Worm (Caenorhabditis elegans) whole organism, late embryonic: ENCODE results near the gene cyp-33C7.

ENCODE experiments used
- C38D4.7 ChIP-seq: fragments of 200-800 bp; sonication (Bioruptor generic); optimal IDR thresholded peaks from 2 replicates; lab custom pipeline; 2018; ENCODE audit warnings: mild to moderate bottlenecking, missing genetic modification characterization, moderate library complexity, missing compliant biosample characterization
- F13H6.1 ChIP-seq: sonication (generic microtip); optimal IDR thresholded peaks from 2 replicates; lab custom pipeline; 2016; ENCODE audit warnings: missing genetic modification characterization, missing compliant biosample characterization
- K09A11.1 ChIP-seq: sonication (generic microtip); optimal IDR thresholded peaks from 2 replicates; lab custom pipeline; 2017; ENCODE audit warnings: antibody characterized with exemption, mild to moderate bottlenecking, missing genetic modification characterization, missing compliant biosample characterization; ENCODE audit not compliant: insufficient read depth
- Y22D7AL.16 ChIP-seq: sonication (generic microtip); optimal IDR thresholded peaks from 2 replicates; lab custom pipeline; 2016; ENCODE audit warnings: missing genetic modification characterization, missing compliant biosample characterization
- ceh-14 ChIP-seq: sonication (generic microtip); optimal IDR thresholded peaks from 2 replicates; lab custom pipeline; 2016; ENCODE audit warnings: missing genotype, missing genetic modification characterization, missing compliant biosample characterization
- ceh-19 ChIP-seq: fragments of 200-800 bp; sonication (Bioruptor generic); optimal IDR thresholded peaks from 2 replicates; lab custom pipeline; 2018; ENCODE audit warnings: mild to moderate bottlenecking, missing genetic modification characterization, missing compliant biosample characterization
- ceh-2 ChIP-seq: sonication (generic microtip); optimal IDR thresholded peaks from 2 replicates; lab custom pipeline; 2016; ENCODE audit warnings: missing genotype, missing genetic modification characterization, missing compliant biosample characterization
- ceh-22 ChIP-seq: sonication (generic microtip); optimal IDR thresholded peaks from 2 replicates; lab custom pipeline; 2017; ENCODE audit warnings: missing biosample characterization, missing genetic modification characterization
- ceh-34 ChIP-seq: sonication (generic microtip); optimal IDR thresholded peaks from 2 replicates; lab custom pipeline; 2016; ENCODE audit warnings: mild to moderate bottlenecking, missing genetic modification characterization, missing compliant biosample characterization
- ceh-45 ChIP-seq: fragments of 200-800 bp; sonication (Bioruptor generic); IDR thresholded peaks from 2 replicates; pipeline ENCODE4 v1.3.6; 2022; ENCODE audit warnings: missing genetic modification reagents, missing genetic modification characterization, missing compliant biosample characterization
- ceh-6 ChIP-seq: fragments of 200-800 bp; sonication (Bioruptor generic); optimal IDR thresholded peaks from 2 replicates; lab custom pipeline; 2018; ENCODE audit warnings: mild to moderate bottlenecking, missing genetic modification characterization, missing compliant biosample characterization
- che-1 ChIP-seq: sonication (generic microtip); optimal IDR thresholded peaks from 2 replicates; lab custom pipeline; 2016; ENCODE audit warnings: mild to moderate bottlenecking, missing genetic modification characterization, missing compliant biosample characterization
- dmd-4 ChIP-seq: sonication (generic microtip); optimal IDR thresholded peaks from 2 replicates; lab custom pipeline; 2016; ENCODE audit warnings: borderline replicate concordance, missing genetic modification characterization, missing compliant biosample characterization
- dve-1 ChIP-seq: sonication (generic microtip); optimal IDR thresholded peaks from 2 replicates; lab custom pipeline; 2017; ENCODE audit warnings: antibody characterized with exemption, mild to moderate bottlenecking, missing genetic modification characterization, missing compliant biosample characterization
- elt-2 ChIP-seq: sonication (generic microtip); optimal IDR thresholded peaks from 2 replicates; lab custom pipeline; 2016; ENCODE audit warnings: missing genetic modification reagents, missing genetic modification characterization, missing compliant biosample characterization
- eyg-1 ChIP-seq: sonication (generic microtip); optimal IDR thresholded peaks from 2 replicates; lab custom pipeline; 2016; ENCODE audit warnings: missing genotype, missing genetic modification characterization, missing compliant biosample characterization
- fkh-6 ChIP-seq: sonication (generic microtip); optimal IDR thresholded peaks from 2 replicates; lab custom pipeline; 2016; ENCODE audit warnings: missing genetic modification characterization, missing compliant biosample characterization
- hlh-13 ChIP-seq: fragments of 200-800 bp; sonication (Bioruptor generic); optimal IDR thresholded peaks from 2 replicates; lab custom pipeline; 2018; ENCODE audit warnings: mild to moderate bottlenecking, missing genetic modification characterization, missing compliant biosample characterization
- hlh-30 ChIP-seq: sonication (generic microtip); optimal IDR thresholded peaks from 2 replicates; lab custom pipeline; 2017; ENCODE audit warnings: antibody characterized with exemption, missing genetic modification characterization, missing compliant biosample characterization; ENCODE audit not compliant: insufficient read depth
- hlh-8 ChIP-seq: sonication (generic microtip); optimal IDR thresholded peaks from 2 replicates; lab custom pipeline; 2016; ENCODE audit warnings: missing genotype, missing genetic modification characterization, missing compliant biosample characterization
- lin-11 ChIP-seq: fragments of 200-800 bp; sonication (Bioruptor generic); optimal IDR thresholded peaks from 2 replicates; lab custom pipeline; 2018; ENCODE audit warnings: mild to moderate bottlenecking, missing genetic modification characterization, missing compliant biosample characterization
- nhr-11 ChIP-seq: fragments of 150-350 bp; optimal IDR thresholded peaks from 2 replicates; lab custom pipeline; 2014; ENCODE audit warnings: missing biosample characterization, missing genetic modification characterization
- npax-4 ChIP-seq: sonication (generic microtip); optimal IDR thresholded peaks from 2 replicates; lab custom pipeline; 2016; ENCODE audit warnings: missing genetic modification characterization, missing compliant biosample characterization
- pha-2 ChIP-seq: sonication (generic microtip); optimal IDR thresholded peaks from 2 replicates; lab custom pipeline; 2017; ENCODE audit warnings: mild to moderate bottlenecking, missing genetic modification characterization, missing compliant biosample characterization
- pha-4 ChIP-seq: fragments of 150-350 bp; optimal IDR thresholded peaks from 2 replicates; lab custom pipeline; 2018; ENCODE audit warnings: missing biosample characterization, missing genetic modification reagents, missing genetic modification characterization
- ref-2 ChIP-seq: sonication (generic microtip); optimal IDR thresholded peaks from 2 replicates; lab custom pipeline; 2016; ENCODE audit warnings: missing genetic modification characterization, missing compliant biosample characterization
- rnt-1 ChIP-seq: sonication (generic microtip); optimal IDR thresholded peaks from 2 replicates; lab custom pipeline; 2016; ENCODE audit warnings: missing genetic modification characterization, missing compliant biosample characterization
- sox-2 ChIP-seq: fragments of 200-800 bp; sonication (Bioruptor generic); IDR thresholded peaks from 2 replicates; pipeline ENCODE4 v1.3.6; 2022; ENCODE audit warnings: missing genetic modification reagents, missing genetic modification characterization, missing compliant biosample characterization
- sox-4 ChIP-seq: sonication (generic microtip); optimal IDR thresholded peaks from 2 replicates; lab custom pipeline; 2017; ENCODE audit warnings: mild to moderate bottlenecking, missing genetic modification characterization, inconsistent platforms, missing compliant biosample characterization
- ttx-3 ChIP-seq: sonication (generic microtip); optimal IDR thresholded peaks from 2 replicates; lab custom pipeline; 2016; ENCODE audit warnings: missing genetic modification reagents, missing genetic modification characterization, missing compliant biosample characterization
- unc-3 ChIP-seq, 2 experiments: fragments of 200-800 bp in 1 of 2; sonication (Bioruptor generic) in 1 of 2; sonication (generic microtip) in 1 of 2; conservative IDR thresholded peaks in 1 of 2; optimal IDR thresholded peaks in 1 of 2; 2 replicates each; pipeline versions ENCODE4 v1.3.6 to Lab custom; 2016 to 2022; ENCODE audit warnings: missing compliant biosample characterization in 2 of 2, missing genetic modification characterization in 2 of 2, missing genetic modification reagents in 1 of 2
- unc-42 ChIP-seq: sonication (generic microtip); optimal IDR thresholded peaks from 2 replicates; lab custom pipeline; 2016; ENCODE audit warnings: missing genotype, missing genetic modification characterization, missing compliant biosample characterization
- ztf-16 ChIP-seq: sonication (generic microtip); optimal IDR thresholded peaks from 2 replicates; lab custom pipeline; 2017; ENCODE audit warnings: missing genetic modification characterization, missing compliant biosample characterization

The cyp-33C7 gene

DNA sequence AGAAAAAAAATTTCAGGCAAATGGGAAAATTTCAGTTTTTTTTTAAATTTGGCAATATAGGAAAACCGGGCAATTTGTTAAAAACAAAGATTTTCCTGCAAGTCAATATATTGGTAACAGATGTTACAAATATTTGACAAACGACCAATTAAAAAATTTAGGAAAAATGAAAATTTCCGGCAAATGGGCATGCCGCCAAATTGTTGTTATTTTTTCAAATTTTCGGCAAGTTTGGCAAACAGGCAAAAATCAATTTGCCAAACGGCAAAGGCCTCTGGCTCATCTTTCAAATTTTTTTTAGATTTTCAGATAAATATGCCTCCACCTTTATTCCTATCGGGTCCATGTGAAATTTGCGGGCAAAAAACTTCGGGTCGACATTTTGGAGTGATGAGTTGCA lies 28.6 kb upstream of the cyp-33C7 start, which contains the start of gene nhr-128:
nhr-128 (plus strand) TSS at position 301 of the 400 bp plus-strand sequence.
- no peak for TF ChIP-seq ztf-16 (tag; lab: Kevin White, UChicago)
- no peak for TF ChIP-seq ceh-14 (tag; lab: Kevin White, UChicago)
- TF ChIP-seq ceh-22 = no peak
- no peak for TF ChIP-seq ceh-2
- no peak for TF ChIP-seq dve-1 (tag; lab: Kevin White, UChicago)
- TF ChIP-seq fkh-6 (tag; lab: Kevin White, UChicago) = no peak
- no peak for TF ChIP-seq ceh-6 (GFP tag; lab: Kevin White, UChicago)
- no peak for TF ChIP-seq ceh-45 (GFP tag; lab: Robert Waterston, UW)
- TF ChIP-seq nhr-11 = no peak
- no peak for TF ChIP-seq ttx-3
- TF ChIP-seq hlh-13 (GFP tag; lab: Kevin White, UChicago) = no peak
- no peak for TF ChIP-seq hlh-30
- TF ChIP-seq ref-2 = no peak
- no peak for TF ChIP-seq npax-4 (tag; lab: Kevin White, UChicago)
- no peak for TF ChIP-seq unc-3 (GFP tag; conservative IDR thresholded peaks at IDR 0.05; lab: Robert Waterston, UW)
- no peak for TF ChIP-seq unc-3 (tag; optimal IDR thresholded peaks at IDR 0.05; lab: Kevin White, UChicago)
- TF ChIP-seq Y22D7AL.16 (tag; lab: Kevin White, UChicago) = no peak
- no peak for TF ChIP-seq F13H6.1
- TF ChIP-seq sox-2 (GFP tag; lab: Robert Waterston, UW) = no peak

DNA sequence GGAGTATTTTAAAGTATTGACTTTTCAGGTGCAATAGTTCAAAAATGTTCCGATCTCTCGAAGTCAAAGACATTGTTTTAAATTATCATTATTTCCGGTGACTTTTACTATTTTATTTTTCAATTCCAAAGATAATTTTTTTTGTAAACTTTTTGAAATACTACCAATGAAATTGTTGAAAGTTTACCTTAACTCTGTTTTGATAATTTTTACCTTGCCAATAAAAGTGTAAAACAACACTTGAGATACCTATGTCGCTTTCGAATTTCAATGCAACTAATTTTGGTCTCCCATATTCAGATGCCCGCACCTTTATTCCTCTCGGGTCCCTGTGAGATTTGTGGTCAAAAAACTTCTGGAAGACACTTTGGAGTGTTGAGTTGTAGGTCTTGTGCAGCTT lies 25.2 kb upstream of the cyp-33C7 start, which contains the start of gene nhr-103:
nhr-103 (plus strand) TSS at position 301 of the 400 bp plus-strand sequence.
- no peak for TF ChIP-seq ztf-16 (tag; lab: Kevin White, UChicago)
- no peak for TF ChIP-seq eyg-1 (tag; lab: Kevin White, UChicago)
- TF ChIP-seq hlh-8 = no peak
- no peak for TF ChIP-seq elt-2 (tag; lab: Kevin White, UChicago)
- no peak for TF ChIP-seq dmd-4
- TF ChIP-seq rnt-1 (tag; lab: Kevin White, UChicago) = no peak
- TF ChIP-seq che-1 = no peak
- no peak for TF ChIP-seq K09A11.1 (tag; lab: Kevin White, UChicago)
- no peak for TF ChIP-seq pha-2 (tag; lab: Kevin White, UChicago)
- TF ChIP-seq lin-11 (tag; lab: Kevin White, UChicago) = no peak
- no peak for TF ChIP-seq unc-42
- TF ChIP-seq pha-4 (tag; lab: Kevin White, UChicago) = no peak
- no peak for TF ChIP-seq sox-4 (tag; lab: Kevin White, UChicago)
- no peak for TF ChIP-seq ceh-19 (GFP tag; lab: Kevin White, UChicago)
- TF ChIP-seq npax-4 (tag; lab: Kevin White, UChicago) = no peak

DNA sequence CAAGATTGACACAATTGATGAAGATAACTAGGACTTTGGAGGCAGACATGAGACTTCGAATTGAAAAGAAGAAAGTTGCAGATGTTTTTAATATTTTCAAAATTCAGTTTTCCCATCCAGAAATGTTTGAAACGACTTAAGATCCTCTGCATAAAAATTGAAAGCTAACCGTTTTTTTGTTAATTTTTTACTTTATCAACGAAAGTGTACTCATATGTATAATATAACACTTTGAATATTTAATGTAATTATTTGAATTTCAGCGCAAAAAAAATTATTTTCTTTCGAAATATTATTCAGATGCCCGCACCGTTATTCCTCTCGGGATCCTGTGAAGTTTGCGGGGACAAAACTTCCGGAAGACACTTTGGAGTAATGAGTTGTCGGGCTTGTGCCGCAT lies 23.4 kb upstream of the cyp-33C7 start, which contains the start of gene nhr-18:
nhr-18 (plus strand) TSS at position 301 of the 400 bp plus-strand sequence.
- no peak for TF ChIP-seq ztf-16 (tag; lab: Kevin White, UChicago)
- no peak for TF ChIP-seq fkh-6 (tag; lab: Kevin White, UChicago)
- TF ChIP-seq npax-4 (tag; lab: Kevin White, UChicago) = no peak
- TF ChIP-seq ttx-3 = no peak
- TF ChIP-seq ceh-14 (tag; lab: Kevin White, UChicago) = no peak
- no peak for TF ChIP-seq hlh-13 (GFP tag; lab: Kevin White, UChicago)
- TF ChIP-seq C38D4.7 (GFP tag; lab: Kevin White, UChicago) = no peak
- no peak for TF ChIP-seq ceh-45 (GFP tag; lab: Robert Waterston, UW)
- no peak for TF ChIP-seq ceh-34 (tag; lab: Kevin White, UChicago)
- TF ChIP-seq, all 69 proteins: peak for 0

DNA sequence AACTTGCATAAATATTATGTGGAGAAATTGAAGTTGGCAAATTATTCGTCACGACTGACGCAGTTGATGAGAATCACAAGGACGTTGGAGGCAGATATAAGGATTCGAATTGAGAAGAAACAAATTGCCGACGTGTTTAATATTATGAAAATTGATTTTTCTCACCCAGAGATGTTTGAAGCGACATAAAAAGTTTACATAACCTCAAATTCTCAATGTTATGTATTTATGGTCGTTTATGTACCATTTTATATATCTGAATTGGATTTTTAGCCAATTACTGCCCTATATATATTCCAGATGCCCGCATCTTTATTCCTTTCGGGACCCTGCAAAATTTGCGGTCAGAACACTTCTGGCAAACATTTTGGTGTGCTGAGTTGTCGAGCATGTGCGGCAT lies 21.6 kb upstream of the cyp-33C7 start, which contains the start of gene nhr-126:
nhr-126 (plus strand) TSS at position 301 of the 400 bp plus-strand sequence.
- no peak for TF ChIP-seq F13H6.1
- no peak for TF ChIP-seq ref-2
- TF ChIP-seq C38D4.7 (GFP tag; lab: Kevin White, UChicago) = no peak
- no peak for TF ChIP-seq ttx-3
